Fruit fly (Drosophila melanogaster) whole organism, pupa: ENCODE results near the gene CG9609.

ENCODE experiments used
- CG10348 ChIP-seq: fragments of 200-800 bp; sonication (Bioruptor generic); IDR thresholded peaks from 2 replicates; pipeline ENCODE4 v1.3.6; 2022; ENCODE audit warnings: missing biosample characterization, missing genetic modification characterization
- CG12605 ChIP-seq: fragments of 200-800 bp; sonication (Bioruptor generic); IDR thresholded peaks from 2 replicates; pipeline ENCODE4 v1.3.6; 2022; ENCODE audit warnings: missing biosample characterization, missing genetic modification characterization
- CG13204 ChIP-seq: fragments of 200-800 bp; sonication (Bioruptor generic); optimal IDR thresholded peaks from 2 replicates; lab custom pipeline; 2018; ENCODE audit warnings: missing biosample characterization, mild to moderate bottlenecking, missing genetic modification characterization, moderate library complexity
- CG14655 ChIP-seq: fragments of 200-800 bp; sonication (Bioruptor generic); optimal IDR thresholded peaks from 3 replicates; lab custom pipeline; 2017; ENCODE audit warnings: mild to moderate bottlenecking, missing biosample characterization, missing genetic modification reagents, missing genetic modification characterization
- CG15710 ChIP-seq: fragments of 200-800 bp; sonication (Bioruptor generic); optimal IDR thresholded peaks from 2 replicates; lab custom pipeline; 2018; ENCODE audit warnings: missing biosample characterization, mild to moderate bottlenecking, missing genetic modification characterization, moderate library complexity
- CG17806 ChIP-seq: fragments of 200-800 bp; sonication (Bioruptor generic); optimal IDR thresholded peaks from 2 replicates; lab custom pipeline; 2018; ENCODE audit warnings: missing biosample characterization, mild to moderate bottlenecking, missing genetic modification characterization, moderate library complexity
- CG32121 ChIP-seq: fragments of 200-800 bp; sonication (Bioruptor generic); IDR thresholded peaks from 2 replicates; pipeline ENCODE4 v1.3.6; 2022; ENCODE audit warnings: missing biosample characterization, missing genetic modification characterization
- CG34367 ChIP-seq: fragments of 200-800 bp; sonication (Bioruptor generic); optimal IDR thresholded peaks from 2 replicates; lab custom pipeline; 2018; ENCODE audit warnings: missing biosample characterization, mild to moderate bottlenecking, missing genetic modification characterization
- CG4496 ChIP-seq: fragments of 200-800 bp; sonication (Bioruptor generic); IDR thresholded peaks from 3 replicates; pipeline ENCODE4 v1.3.6; 2022; ENCODE audit warnings: missing biosample characterization, missing genetic modification characterization
- CG8159 ChIP-seq: fragments of 200-800 bp; sonication (Bioruptor generic); optimal IDR thresholded peaks from 3 replicates; lab custom pipeline; 2018; ENCODE audit warnings: missing biosample characterization, mild to moderate bottlenecking, missing genetic modification characterization, moderate library complexity
- CG8301 ChIP-seq: fragments of 200-800 bp; sonication (Bioruptor generic); optimal IDR thresholded peaks from 2 replicates; lab custom pipeline; 2018; ENCODE audit warnings: missing biosample characterization, mild to moderate bottlenecking, missing genetic modification characterization
- CG9948 ChIP-seq: fragments of 200-800 bp; sonication (Bioruptor generic); optimal IDR thresholded peaks from 2 replicates; lab custom pipeline; 2018; ENCODE audit warnings: missing biosample characterization, mild to moderate bottlenecking, missing genetic modification characterization, moderate library complexity
- D1 ChIP-seq: fragments of 200-800 bp; sonication (Bioruptor generic); optimal IDR thresholded peaks from 2 replicates; lab custom pipeline; 2018; ENCODE audit warnings: missing biosample characterization, mild to moderate bottlenecking, missing genetic modification characterization, moderate library complexity
- EcR ChIP-seq: fragments of 200-800 bp; sonication (Bioruptor generic); optimal IDR thresholded peaks from 3 replicates; lab custom pipeline; 2019; ENCODE audit warnings: missing biosample characterization, missing genetic modification characterization, mild to moderate bottlenecking, moderate library complexity, missing genetic modification reagents
- Ets98B ChIP-seq: fragments of 200-800 bp; sonication (Bioruptor generic); IDR thresholded peaks from 2 replicates; pipeline ENCODE4 v1.3.6; 2022; ENCODE audit warnings: missing biosample characterization, missing genetic modification characterization
- Pif1A ChIP-seq: fragments of 200-800 bp; sonication (Bioruptor generic); optimal IDR thresholded peaks from 3 replicates; lab custom pipeline; 2016; ENCODE audit warnings: missing biosample characterization, missing genetic modification characterization
- Pif1B ChIP-seq: fragments of 200-800 bp; sonication (Bioruptor generic); optimal IDR thresholded peaks from 3 replicates; lab custom pipeline; 2016; ENCODE audit warnings: missing biosample characterization, missing genetic modification characterization
- Snoo ChIP-seq: fragments of 200-800 bp; sonication (Bioruptor generic); optimal IDR thresholded peaks from 3 replicates; lab custom pipeline; 2017; ENCODE audit warnings: missing biosample characterization, mild to moderate bottlenecking, missing genetic modification characterization, inconsistent platforms
- fd96Ca ChIP-seq: fragments of 200-800 bp; sonication (Bioruptor generic); IDR thresholded peaks from 3 replicates; pipeline ENCODE4 v1.3.6; 2022; ENCODE audit warnings: missing biosample characterization, missing genetic modification characterization
- gl ChIP-seq: fragments of 200-800 bp; sonication (Bioruptor generic); optimal IDR thresholded peaks from 2 replicates; lab custom pipeline; 2018; ENCODE audit warnings: missing biosample characterization, mild to moderate bottlenecking, missing genetic modification characterization
- rn ChIP-seq: fragments of 200-800 bp; sonication (Bioruptor generic); IDR thresholded peaks from 2 replicates; pipeline ENCODE4 v1.3.6; 2022; ENCODE audit warnings: missing biosample characterization, missing genetic modification characterization

The CG9609 gene

dm6 chrX:16747467-16747866 lies 39.3 kb downstream of the CG9609 start:
- TF ChIP-seq CG34367 (tag; lab: Kevin White, UChicago) (no peak), EcR (GFP tag; lab: Kevin White, UChicago) (peak; percentile 11)

- no peak for TF ChIP-seq gl (tag; lab: Kevin White, UChicago)
- no peak for TF ChIP-seq CG8301 (tag; lab: Kevin White, UChicago)
- TF ChIP-seq EcR (GFP tag; lab: Kevin White, UChicago), result no peak
- no peak for TF ChIP-seq Ets98B (GFP tag; lab: Robert Waterston, UW)
- no peak for TF ChIP-seq CG13204
- no peak for TF ChIP-seq CG8159 (tag; lab: Kevin White, UChicago)
- TF ChIP-seq CG17806, result no peak
These were observed 40.0 kb downstream of the CG9609 start for dm6 chrX:16746824-16747223.

dm6 chrX:16745942-16746341 lies 40.9 kb downstream of the CG9609 start:
- TF ChIP-seq CG10348 (GFP tag; lab: Robert Waterston, UW) (no peak), CG17806 (no peak), CG14655 (GFP tag; lab: Kevin White, UChicago) (no peak), rn (GFP tag; lab: Robert Waterston, UW) (no peak), CG13204 (no peak), CG4496 (GFP tag; lab: Robert Waterston, UW) (no peak), fd96Ca (GFP tag; lab: Robert Waterston, UW) (no peak), CG32121 (GFP tag; lab: Robert Waterston, UW) (no peak), CG34367 (tag; lab: Kevin White, UChicago) (no peak), CG8159 (tag; lab: Kevin White, UChicago) (no peak), EcR (GFP tag; lab: Kevin White, UChicago) (no peak), CG9948 (no peak)

- no peak for TF ChIP-seq CG8159 (tag; lab: Kevin White, UChicago)
- no peak for TF ChIP-seq CG15710 (tag; lab: Kevin White, UChicago)
- no peak for TF ChIP-seq D1 (tag; lab: Kevin White, UChicago)
- TF ChIP-seq CG17806, result no peak
- no peak for TF ChIP-seq Ets98B (GFP tag; lab: Robert Waterston, UW)
- TF ChIP-seq EcR (GFP tag; lab: Kevin White, UChicago), result no peak
- TF ChIP-seq gl (tag; lab: Kevin White, UChicago), result no peak
- TF ChIP-seq CG34367 (tag; lab: Kevin White, UChicago), result no peak
- TF ChIP-seq Pif1B (GFP tag; lab: Kevin White, UChicago), result no peak
- TF ChIP-seq Snoo (tag; lab: Kevin White, UChicago), result no peak
- no peak for TF ChIP-seq CG12605
These were observed 42.5 kb downstream of the CG9609 start for dm6 chrX:16744345-16744744.

dm6 chrX:16742547-16742946 lies 44.3 kb downstream of the CG9609 start, which contains the start of gene Twdlalpha:
TSS of gene Twdlalpha (plus strand) at chrX:16742847.
- TF ChIP-seq CG8159 (tag; lab: Kevin White, UChicago), result no peak
- TF ChIP-seq CG15710 (tag; lab: Kevin White, UChicago), result no peak

- TF ChIP-seq Pif1B (GFP tag; lab: Kevin White, UChicago) (no peak), Snoo (tag; lab: Kevin White, UChicago) (no peak), rn (GFP tag; lab: Robert Waterston, UW) (no peak), Ets98B (GFP tag; lab: Robert Waterston, UW) (no peak), Pif1A (GFP tag; lab: Kevin White, UChicago) (no peak), CG10348 (GFP tag; lab: Robert Waterston, UW) (no peak), gl (tag; lab: Kevin White, UChicago) (no peak)
These were observed 46.2 kb downstream of the CG9609 start, which contains the start of gene CG32568 for dm6 chrX:16740606-16741005. TSS of gene CG32568 (plus strand) at chrX:16740906.

dm6 chrX:16737878-16738277 lies 48.9 kb downstream of the CG9609 start, which contains the start of gene TwdlZ:
TSS of gene TwdlZ (plus strand) at chrX:16738178.
- TF ChIP-seq CG13204, result no peak
- TF ChIP-seq CG34367 (tag; lab: Kevin White, UChicago), result no peak
- TF ChIP-seq CG17806, result no peak
- TF ChIP-seq Pif1B (GFP tag; lab: Kevin White, UChicago), result no peak
- no peak for TF ChIP-seq CG14655 (GFP tag; lab: Kevin White, UChicago)
- TF ChIP-seq CG12605, result no peak
- TF ChIP-seq CG8301 (tag; lab: Kevin White, UChicago), result no peak
- TF ChIP-seq CG15710 (tag; lab: Kevin White, UChicago), result no peak
- no peak for TF ChIP-seq CG4496 (GFP tag; lab: Robert Waterston, UW)
- no peak for TF ChIP-seq Ets98B (GFP tag; lab: Robert Waterston, UW)
- TF ChIP-seq CG32121 (GFP tag; lab: Robert Waterston, UW), result no peak
- TF ChIP-seq CG9948, result no peak
- TF ChIP-seq CG8159 (tag; lab: Kevin White, UChicago), result no peak
